Fruit fly (Drosophila melanogaster): ENCODE results near the gene Stip1.

Stip1 gene

DNA sequence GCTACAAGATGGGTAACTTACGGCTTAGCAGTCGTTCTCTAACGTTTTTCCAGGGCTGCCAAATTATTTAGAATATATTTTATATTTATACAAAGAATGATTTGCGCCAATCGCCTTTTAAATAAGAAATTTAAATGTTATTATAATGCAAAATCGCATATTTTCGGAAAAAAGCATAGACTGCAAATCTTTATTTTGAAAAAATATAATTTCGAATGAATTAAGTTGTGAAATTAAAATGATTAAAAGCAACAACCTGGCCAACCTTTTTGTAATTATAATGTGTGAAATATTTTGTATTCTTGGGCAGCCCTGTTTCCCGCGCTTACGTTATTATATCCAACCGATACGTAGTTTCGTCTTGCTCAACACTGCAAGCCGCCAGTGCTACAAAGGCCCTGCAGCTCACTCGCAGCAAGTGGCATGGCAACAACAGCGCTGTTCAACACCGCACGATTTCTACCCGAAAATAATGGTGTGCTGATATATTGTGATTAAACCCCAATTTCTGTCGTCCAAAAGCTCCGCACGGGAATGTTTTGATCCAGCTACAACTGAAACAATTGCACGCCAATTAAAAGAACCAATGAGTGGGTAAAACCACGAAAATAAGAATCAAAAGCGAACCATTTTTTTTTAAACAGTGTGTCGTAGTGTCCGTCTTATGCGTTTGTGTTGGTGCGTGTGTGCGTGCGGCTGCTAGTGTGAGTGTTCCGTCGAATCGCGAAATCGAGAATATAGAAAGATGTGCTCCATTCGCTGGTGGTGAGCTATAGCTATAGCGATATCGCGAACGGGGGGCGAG is 2.8 kb downstream of the Stip1 start, which contains the start of gene Pi3K21B (continued):
- TF ChIP-seq Hr3 (GFP tag; optimal IDR thresholded peaks at IDR 0.05) (peak; percentile 93), pnt (GFP tag; optimal IDR thresholded peaks at IDR 0.05) (peak; percentile 79), disco-r (GFP tag; optimal IDR thresholded peaks at IDR 0.05) (peak; percentile 57), BEAF-32 (GFP tag; optimal IDR thresholded peaks at IDR 0.05) (peak; percentile 49), slou (GFP tag; optimal IDR thresholded peaks at IDR 0.05) (peak; percentile 88), gce (GFP tag; IDR thresholded peaks at IDR 0.05) (0 out of 3 replicates have a peak, but pooled peaks have one; percentile 63), Eip74EF (GFP tag; optimal IDR thresholded peaks at IDR 0.05) (peak in 1 of 2 experiments; percentile 65), wdn (GFP tag; IDR thresholded peaks at IDR 0.05) (peak; percentile 83), CG5245 (GFP tag; optimal IDR thresholded peaks at IDR 0.05) (peak; percentile 87), CG2712 (tag; optimal IDR thresholded peaks at IDR 0.05) (peak; percentile 92), CrebB (tag; optimal IDR thresholded peaks at IDR 0.05) (peak; percentile 66), CG2678 (tag; optimal IDR thresholded peaks at IDR 0.05) (peak; percentile 91), CG2199 (GFP tag; IDR thresholded peaks at IDR 0.05) (no peak), Lpt (GFP tag; optimal IDR thresholded peaks at IDR 0.05) (no peak), CG10654 (GFP tag; optimal IDR thresholded peaks at IDR 0.05) (peak; percentile 86), dmrt11E (tag; optimal IDR thresholded peaks at IDR 0.05) (peak; percentile 88), fd64A (GFP tag; optimal IDR thresholded peaks at IDR 0.05) (no peak), CG13624 (GFP tag; optimal IDR thresholded peaks at IDR 0.05) (peak; percentile 91), E2f2 (GFP tag; IDR thresholded peaks at IDR 0.05) (peak; percentile 88), Rx (GFP tag; IDR thresholded peaks at IDR 0.05) (peak; percentile 84), ftz-f1 (GFP tag; optimal IDR thresholded peaks at IDR 0.05) (peak; percentile 33), CG7556 (GFP tag; optimal IDR thresholded peaks at IDR 0.05) (peak; percentile 93), fru (optimal IDR thresholded peaks at IDR 0.05) (no peak), Neu2 (GFP tag; optimal IDR thresholded peaks at IDR 0.05; ENCODE audit: borderline replicate concordance) (peak; percentile 58), aop (GFP tag; IDR thresholded peaks at IDR 0.05) (peak; percentile 57), Hand (GFP tag; optimal IDR thresholded peaks at IDR 0.05) (peak; percentile 73), Fer3 (tag; optimal IDR thresholded peaks at IDR 0.05) (peak; percentile 89), CG15073 (GFP tag; optimal IDR thresholded peaks at IDR 0.05) (peak; percentile 67), Max (GFP tag; optimal IDR thresholded peaks at IDR 0.05) (peak; percentile 88), br (optimal IDR thresholded peaks at IDR 0.05) (no peak), Sox102F (GFP tag; optimal IDR thresholded peaks at IDR 0.05) (peak; percentile 87), CG8924 (tag; optimal IDR thresholded peaks at IDR 0.05) (peak; percentile 90), CG9797 (GFP tag; optimal IDR thresholded peaks at IDR 0.05) (peak; percentile 46), YL-1 (GFP tag; optimal IDR thresholded peaks at IDR 0.05) (peak; percentile 75), da (GFP tag; optimal IDR thresholded peaks at IDR 0.05) (peak; percentile 68), CG10543 (GFP tag; optimal IDR thresholded peaks at IDR 0.05) (peak; percentile 92), gfzf (GFP tag; optimal IDR thresholded peaks at IDR 0.05) (peak; percentile 31), Ssrp (tag; optimal IDR thresholded peaks at IDR 0.05) (peak; percentile 90), zf30C (GFP tag; optimal IDR thresholded peaks at IDR 0.05) (peak; percentile 10), CG12769 (tag; optimal IDR thresholded peaks at IDR 0.05) (peak; percentile 81), CG9609 (GFP tag; optimal IDR thresholded peaks at IDR 0.05) (peak; percentile 92), emc (GFP tag; optimal IDR thresholded peaks at IDR 0.05) (peak; percentile 73), sd (tag; optimal IDR thresholded peaks at IDR 0.05) (peak; percentile 70), CG7839 (tag; optimal IDR thresholded peaks at IDR 0.05) (peak; percentile 91), luna (GFP tag; optimal IDR thresholded peaks at IDR 0.05) (peak; percentile 82), Ptx1 (GFP tag; IDR thresholded peaks at IDR 0.05) (peak; percentile 87), Optix (GFP tag; IDR thresholded peaks at IDR 0.05) (peak; percentile 59; the same call in 1 of the 3 replicates), CG13894 (tag; optimal IDR thresholded peaks at IDR 0.05) (peak; percentile 89), Nf-YC (tag; optimal IDR thresholded peaks at IDR 0.05) (peak; percentile 86), NFAT (GFP tag; IDR thresholded peaks at IDR 0.05) (peak; percentile 86)
